Worm (Caenorhabditis elegans): ENCODE results near the gene R05D3.9.
"Not testable (repeated sequence)": the region's sequence is repeated elsewhere in the genome, so short reads cannot be mapped to it uniquely, and the experiment has no call there.

Gene R05D3.9

ce11 chrIII:8392307-8392706, 23.8 kb upstream of the R05D3.9 start:
- TF ChIP-seq unc-62 (GFP tag; optimal IDR thresholded peaks at IDR 0.05): no peak

ce11 chrIII:8389539-8389938, 21.0 kb upstream of the R05D3.9 start, which contains the start of gene ZK353.4:
TSS of gene ZK353.4 (minus strand) at chrIII:8389639.
- no peak for TF ChIP-seq unc-62 (GFP tag; optimal IDR thresholded peaks at IDR 0.05)

ce11 chrIII:8380645-8381044, 12.1 kb upstream of the R05D3.9 start, which contains the start of gene R05D3.12:
TSS of gene R05D3.12 (plus strand) at chrIII:8380945.
- TF ChIP-seq unc-62 (GFP tag; optimal IDR thresholded peaks at IDR 0.05): no peak

ce11 chrIII:8375000-8375399, 6.5 kb upstream of the R05D3.9 start, which contains the start of gene met-2:
TSS of gene met-2 (plus strand) at chrIII:8375300.
- no peak for TF ChIP-seq unc-62 (GFP tag; optimal IDR thresholded peaks at IDR 0.05)

- TF ChIP-seq unc-62 (GFP tag; optimal IDR thresholded peaks at IDR 0.05): no peak
Measured at ce11 chrIII:8371595-8372305, 3.2 kb upstream of the R05D3.9 start, which contains the start of gene lmbr-1. TSS of gene lmbr-1 (plus strand) at chrIII:8372255.

- TF ChIP-seq unc-62 (GFP tag; optimal IDR thresholded peaks at IDR 0.05): no peak
Measured at ce11 chrIII:8370846-8371257, 2.3 kb upstream of the R05D3.9 start.

- TF ChIP-seq unc-62 (GFP tag; optimal IDR thresholded peaks at IDR 0.05): no peak
Measured at ce11 chrIII:8370188-8370587, 1.7 kb upstream of the R05D3.9 start.

ce11 chrIII:8369172-8369571, 653 bp upstream of the R05D3.9 start:
- TF ChIP-seq unc-62 (GFP tag; optimal IDR thresholded peaks at IDR 0.05): no peak

- TF ChIP-seq unc-62 (GFP tag; optimal IDR thresholded peaks at IDR 0.05): no peak
Measured at ce11 chrIII:8363253-8364061, 5.1 kb downstream of the R05D3.9 start, which contains the start of gene R05D3.3. TSS of gene R05D3.3 (plus strand) at chrIII:8364011.

- TF ChIP-seq unc-62 (GFP tag; optimal IDR thresholded peaks at IDR 0.05): no peak
Measured at ce11 chrIII:8358213-8358672, 10.3 kb downstream of the R05D3.9 start, which contains the start of the genes R05D3.8 and rfp-1. TSS of gene R05D3.8 (minus strand) at chrIII:8358327. TSS of gene rfp-1 (plus strand) at chrIII:8358622.

ce11 chrIII:8356407-8356881, 12.1 kb downstream of the R05D3.9 start:
- TF ChIP-seq unc-62 (GFP tag; optimal IDR thresholded peaks at IDR 0.05): no peak

- no peak for TF ChIP-seq unc-62 (GFP tag; optimal IDR thresholded peaks at IDR 0.05)
Measured at ce11 chrIII:8355462-8355815, 13.1 kb downstream of the R05D3.9 start.

- TF ChIP-seq unc-62 (GFP tag; optimal IDR thresholded peaks at IDR 0.05): no peak
Measured at ce11 chrIII:8354644-8355461, 13.7 kb downstream of the R05D3.9 start, which contains the start of gene unc-116. TSS of gene unc-116 (minus strand) at chrIII:8355174.

ce11 chrIII:8347822-8348221, 20.7 kb downstream of the R05D3.9 start, which contains the start of gene clc-29:
TSS of gene clc-29 (minus strand) at chrIII:8347922.
- not testable (repeated sequence) for TF ChIP-seq unc-62 (GFP tag; optimal IDR thresholded peaks at IDR 0.05)

- not testable (repeated sequence) for TF ChIP-seq unc-62 (GFP tag; optimal IDR thresholded peaks at IDR 0.05)
Measured at ce11 chrIII:8344283-8344682, 24.2 kb downstream of the R05D3.9 start, which contains the start of gene ZC262.7. TSS of gene ZC262.7 (minus strand) at chrIII:8344336.
